Fruit fly (Drosophila melanogaster) whole organism, embryonic: Measurements from ENCODE around the gene CG6937.

Experiments
- B-H2 ChIP-seq: fragments of 200-800 bp; sonication (Bioruptor generic); optimal IDR thresholded peaks from 2 replicates; lab custom pipeline; 2018; ENCODE audit warnings: missing biosample characterization, mild to moderate bottlenecking, missing genetic modification characterization
- CG1024 ChIP-seq: fragments of 200-800 bp; sonication (Bioruptor generic); IDR thresholded peaks from 2 replicates; pipeline ENCODE4 v1.3.6; 2022; ENCODE audit warnings: missing biosample characterization, missing genetic modification characterization
- CG10366 ChIP-seq: fragments of 200-800 bp; sonication (Bioruptor generic); IDR thresholded peaks from 2 replicates; pipeline ENCODE4 v1.3.6; 2022; ENCODE audit warnings: missing biosample characterization, missing genetic modification characterization
- CG10654 ChIP-seq: fragments of 200-800 bp; sonication (Bioruptor generic); optimal IDR thresholded peaks from 2 replicates; lab custom pipeline; 2016; ENCODE audit warnings: missing biosample characterization, missing genetic modification characterization
- CG11247 ChIP-seq: fragments of 200-800 bp; sonication (Bioruptor generic); IDR thresholded peaks from 2 replicates; pipeline ENCODE4 v1.3.6; 2022; ENCODE audit warnings: missing biosample characterization, missing genetic modification characterization
- CG11398 ChIP-seq: fragments of 200-800 bp; sonication (Bioruptor generic); optimal IDR thresholded peaks from 2 replicates; lab custom pipeline; 2016; ENCODE audit warnings: missing biosample characterization, missing genetic modification characterization
- CG12236 ChIP-seq: fragments of 200-800 bp; sonication (Bioruptor generic); optimal IDR thresholded peaks from 2 replicates; lab custom pipeline; 2016; ENCODE audit warnings: missing biosample characterization, missing genetic modification characterization
- CG13424 ChIP-seq: fragments of 200-800 bp; sonication (Bioruptor generic); optimal IDR thresholded peaks from 2 replicates; lab custom pipeline; 2019; ENCODE audit warnings: missing biosample characterization, mild to moderate bottlenecking, missing genetic modification characterization, moderate library complexity
- CG13894 ChIP-seq: fragments of 200-800 bp; sonication (Bioruptor generic); optimal IDR thresholded peaks from 3 replicates; lab custom pipeline; 2018; ENCODE audit warnings: missing biosample characterization, mild to moderate bottlenecking, missing genetic modification characterization, moderate library complexity
- CG15696 ChIP-seq: fragments of 200-800 bp; sonication (Bioruptor generic); optimal IDR thresholded peaks from 2 replicates; lab custom pipeline; 2019; ENCODE audit warnings: missing biosample characterization, mild to moderate bottlenecking, missing genetic modification characterization, moderate library complexity
- CG17361 ChIP-seq: fragments of 200-800 bp; sonication (Bioruptor generic); IDR thresholded peaks from 3 replicates; pipeline ENCODE4 v1.3.6; 2022; ENCODE audit warnings: missing biosample characterization, missing genetic modification characterization
- CG17612 ChIP-seq: fragments of 200-800 bp; sonication (Bioruptor generic); IDR thresholded peaks from 2 replicates; pipeline ENCODE4 v1.3.6; 2022; ENCODE audit warnings: missing biosample characterization, missing genetic modification characterization
- CG2199 ChIP-seq: fragments of 200-800 bp; sonication (Bioruptor generic); IDR thresholded peaks from 3 replicates; pipeline ENCODE4 v1.3.6; 2022; ENCODE audit warnings: missing biosample characterization, missing genetic modification characterization
- CG30020 ChIP-seq: fragments of 200-800 bp; optimal IDR thresholded peaks from 2 replicates; lab custom pipeline; 2019; ENCODE audit warnings: missing biosample characterization, mild to moderate bottlenecking, missing genetic modification characterization, moderate library complexity
- CG32772 ChIP-seq: fragments of 200-800 bp; sonication (Bioruptor generic); IDR thresholded peaks from 2 replicates; pipeline ENCODE4 v1.3.6; 2022; ENCODE audit warnings: missing biosample characterization, missing genetic modification characterization
- CG33557 ChIP-seq: fragments of 200-800 bp; sonication (Bioruptor generic); optimal IDR thresholded peaks from 2 replicates; lab custom pipeline; 2019; ENCODE audit warnings: missing biosample characterization, mild to moderate bottlenecking, missing genetic modification characterization, moderate library complexity
- CG6175 ChIP-seq: fragments of 200-800 bp; sonication (Bioruptor generic); IDR thresholded peaks from 3 replicates; pipeline ENCODE4 v1.3.6; 2022; ENCODE audit warnings: missing biosample characterization, missing genetic modification characterization
- CTCF ChIP-seq: fragments of 200-800 bp; sonication (Bioruptor generic); optimal IDR thresholded peaks from 2 replicates; lab custom pipeline; 2017; ENCODE audit warnings: missing biosample characterization, mild to moderate bottlenecking, missing genetic modification characterization, moderate library complexity
- Chrac-16 ChIP-seq: fragments of 200-800 bp; sonication (Bioruptor generic); optimal IDR thresholded peaks from 3 replicates; lab custom pipeline; 2016; ENCODE audit warnings: missing biosample characterization, missing genetic modification characterization
- Dek ChIP-seq: fragments of 200-800 bp; sonication (Bioruptor generic); optimal IDR thresholded peaks from 3 replicates; lab custom pipeline; 2019; ENCODE audit warnings: missing biosample characterization, mild to moderate bottlenecking, missing genetic modification characterization, moderate library complexity
- ERR ChIP-seq: fragments of 200-800 bp; sonication (Bioruptor generic); optimal IDR thresholded peaks from 2 replicates; lab custom pipeline; 2016; ENCODE audit warnings: missing biosample characterization, missing genetic modification characterization
- Elba2 ChIP-seq: fragments of 200-800 bp; sonication (Bioruptor generic); optimal IDR thresholded peaks from 3 replicates; lab custom pipeline; 2016; ENCODE audit warnings: missing biosample characterization, missing genetic modification characterization
- Ets65A ChIP-seq: fragments of 200-800 bp; sonication (Bioruptor generic); peaks from one replicate; lab custom pipeline; 2016; ENCODE audit warnings: missing biosample characterization, missing genetic modification characterization
- Mad ChIP-seq: fragments of 200-800 bp; sonication (Bioruptor generic); optimal IDR thresholded peaks from 2 replicates; lab custom pipeline; 2016; ENCODE audit warnings: missing biosample characterization, missing genetic modification characterization
- Med ChIP-seq: fragments of 200-800 bp; sonication (Bioruptor generic); peaks from one replicate; lab custom pipeline; 2016; ENCODE audit warnings: missing biosample characterization, missing genetic modification characterization, mild to moderate bottlenecking, inconsistent platforms, moderate library complexity
- Neu2 ChIP-seq: fragments of 200-800 bp; sonication (Bioruptor generic); optimal IDR thresholded peaks from 3 replicates; lab custom pipeline; 2016; ENCODE audit warnings: missing biosample characterization, missing genetic modification characterization, borderline replicate concordance
- Pdp1 ChIP-seq, 2 experiments: fragments of 200-800 bp; sonication (Bioruptor generic); optimal IDR thresholded peaks; 3 replicates each; lab custom pipeline; 2016; ENCODE audit warnings: missing biosample characterization in 2 of 2, missing genetic modification characterization in 2 of 2, mild to moderate bottlenecking in 1 of 2, moderate library complexity in 1 of 2
- Ptx1 ChIP-seq: fragments of 200-800 bp; sonication (Bioruptor generic); IDR thresholded peaks from 2 replicates; pipeline ENCODE4 v1.3.6; 2022; ENCODE audit warnings: missing biosample characterization, missing genetic modification characterization
- Sox100B ChIP-seq: fragments of 200-800 bp; sonication (Bioruptor generic); optimal IDR thresholded peaks from 3 replicates; lab custom pipeline; 2018; ENCODE audit warnings: missing biosample characterization, mild to moderate bottlenecking, missing genetic modification characterization
- ap ChIP-seq: fragments of 200-800 bp; sonication (Bioruptor generic); IDR thresholded peaks from 2 replicates; pipeline ENCODE4 v1.3.6; 2022; ENCODE audit warnings: missing biosample characterization, missing genetic modification characterization
- bbx ChIP-seq: fragments of 200-800 bp; sonication (Bioruptor generic); IDR thresholded peaks from 2 replicates; pipeline ENCODE4 v1.3.6; 2022; ENCODE audit warnings: missing biosample characterization, missing genetic modification characterization; ENCODE audit not compliant: partially characterized antibody
- bowl ChIP-seq: fragments of 200-800 bp; sonication (Bioruptor generic); IDR thresholded peaks from 2 replicates; pipeline ENCODE4 v1.3.6; 2022; ENCODE audit warnings: missing biosample characterization, missing genetic modification characterization
- cas ChIP-seq: fragments of 200-800 bp; sonication (Bioruptor generic); IDR thresholded peaks from 2 replicates; pipeline ENCODE4 v1.3.6; 2022; ENCODE audit warnings: missing biosample characterization, missing genetic modification characterization
- corto ChIP-seq: fragments of 200-800 bp; sonication (Bioruptor generic); optimal IDR thresholded peaks from 2 replicates; lab custom pipeline; 2016; ENCODE audit warnings: missing biosample characterization, mild to moderate bottlenecking, missing genetic modification characterization, moderate library complexity
- dati ChIP-seq: fragments of 200-800 bp; sonication (Bioruptor generic); IDR thresholded peaks from 2 replicates; pipeline ENCODE4 v1.3.6; 2022; ENCODE audit warnings: missing biosample characterization, missing genetic modification characterization
- dmrt11E ChIP-seq: fragments of 200-800 bp; sonication (Bioruptor generic); optimal IDR thresholded peaks from 3 replicates; lab custom pipeline; 2018; ENCODE audit warnings: missing biosample characterization, mild to moderate bottlenecking, missing genetic modification characterization, moderate library complexity
- en ChIP-seq: fragments of 200-800 bp; sonication (Bioruptor generic); optimal IDR thresholded peaks from 2 replicates; lab custom pipeline; 2016; ENCODE audit warnings: missing biosample characterization, missing genetic modification characterization
- gce ChIP-seq: fragments of 200-800 bp; sonication (Bioruptor generic); IDR thresholded peaks from 3 replicates; pipeline ENCODE4 v1.3.6; 2022; ENCODE audit warnings: missing biosample characterization, missing genetic modification characterization
- hb ChIP-seq: fragments of 200-800 bp; sonication (Bioruptor generic); IDR thresholded peaks from 3 replicates; pipeline ENCODE4 v1.3.6; 2022; ENCODE audit warnings: missing biosample characterization, missing genetic modification characterization; ENCODE audit not compliant: partially characterized antibody
- her ChIP-seq: fragments of 200-800 bp; sonication (Bioruptor generic); optimal IDR thresholded peaks from 2 replicates; lab custom pipeline; 2016; ENCODE audit warnings: missing biosample characterization, missing genetic modification characterization
- lov ChIP-seq, 2 experiments: fragments of 200-800 bp in 1 of 2; fragments of >200 bp in 1 of 2; sonication (Bioruptor generic) in 1 of 2; IDR thresholded peaks in 1 of 2; optimal IDR thresholded peaks in 1 of 2; 2 replicates in 1 of 2; 3 replicates in 1 of 2; pipeline versions ENCODE4 v1.3.6 to Lab custom; 2017 to 2022; ENCODE audit warnings: missing biosample characterization in 1 of 2, missing genetic modification characterization in 1 of 2
- nom ChIP-seq: fragments of 200-800 bp; sonication (Bioruptor generic); optimal IDR thresholded peaks from 2 replicates; lab custom pipeline; 2017; ENCODE audit warnings: missing biosample characterization, missing genetic modification characterization, mild to moderate bottlenecking, moderate library complexity, missing genetic modification reagents
- org-1 ChIP-seq: fragments of 200-800 bp; sonication (Bioruptor generic); optimal IDR thresholded peaks from 2 replicates; lab custom pipeline; 2017; ENCODE audit warnings: missing biosample characterization, missing genetic modification characterization
- p53 ChIP-seq: fragments of 200-800 bp; sonication (Bioruptor generic); optimal IDR thresholded peaks from 2 replicates; lab custom pipeline; 2016; ENCODE audit warnings: missing biosample characterization, missing genetic modification characterization
- peb ChIP-seq: fragments of 200-800 bp; sonication (Bioruptor generic); IDR thresholded peaks from 2 replicates; pipeline ENCODE4 v1.3.6; 2022; ENCODE audit warnings: missing biosample characterization, missing genetic modification characterization
- ranshi ChIP-seq: fragments of 200-800 bp; sonication (Bioruptor generic); IDR thresholded peaks from 2 replicates; pipeline ENCODE4 v1.3.6; 2022; ENCODE audit warnings: missing biosample characterization, missing genetic modification characterization
- sc ChIP-seq, 3 experiments: fragments of >200 bp in 2 of 3; fragments of 200-800 bp in 1 of 3; sonication (Bioruptor generic) in 1 of 3; optimal IDR thresholded peaks; 2 replicates in 2 of 3; 3 replicates in 1 of 3; lab custom pipeline; 2017; ENCODE audit warnings: mild to moderate bottlenecking in 1 of 3, missing biosample characterization in 1 of 3, missing genetic modification characterization in 1 of 3, missing genetic modification reagents in 1 of 3
- so ChIP-seq: fragments of 200-800 bp; sonication (Bioruptor generic); IDR thresholded peaks from 3 replicates; pipeline ENCODE4 v1.3.6; 2022; ENCODE audit warnings: missing biosample characterization, missing genetic modification characterization
- unpg ChIP-seq: fragments of 200-800 bp; sonication (Bioruptor generic); optimal IDR thresholded peaks from 3 replicates; lab custom pipeline; 2018; ENCODE audit warnings: missing biosample characterization, mild to moderate bottlenecking, missing genetic modification characterization, moderate library complexity
- vvl ChIP-seq: fragments of 200-800 bp; sonication (Bioruptor generic); IDR thresholded peaks from 2 replicates; pipeline ENCODE4 v1.3.6; 2022; ENCODE audit warnings: missing biosample characterization, missing genetic modification characterization
- zfh2 ChIP-seq: fragments of 200-800 bp; sonication (Bioruptor generic); optimal IDR thresholded peaks from 2 replicates; lab custom pipeline; 2016; ENCODE audit warnings: missing biosample characterization, missing genetic modification characterization

Gene CG6937

DNA sequence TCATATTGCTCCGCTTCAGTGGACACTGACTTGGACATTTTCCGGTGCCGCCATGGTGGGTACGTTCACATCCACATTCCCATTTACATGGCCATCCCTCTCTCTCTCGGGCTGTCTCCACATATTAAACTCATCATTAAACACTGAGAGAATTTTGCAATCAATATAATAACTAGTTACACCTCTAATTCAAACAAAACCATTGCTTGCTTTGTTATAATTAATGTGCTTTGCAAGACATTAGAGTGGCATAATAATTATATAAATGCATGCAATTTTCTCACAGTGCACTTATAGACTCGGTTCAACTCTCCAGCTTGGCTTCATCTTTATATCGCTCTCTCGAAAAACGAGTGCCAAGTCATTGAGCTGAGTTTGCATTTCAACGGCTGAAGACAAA, 40.2 kb downstream of the CG6937 start (continued):
- no peak for TF ChIP-seq lov (optimal IDR thresholded peaks at IDR 0.05; lab: Kevin White, UChicago)
- 0 out of 3 replicates have a peak, but pooled peaks have one; percentile 74 for TF ChIP-seq lov (GFP tag; IDR thresholded peaks at IDR 0.05; lab: Robert Waterston, UW)
- no peak for TF ChIP-seq CG30020
- peak; percentile 57 for TF ChIP-seq nom
- TF ChIP-seq dati (GFP tag; lab: Robert Waterston, UW): 0 out of 2 replicates have a peak, but pooled peaks have one; percentile 9
- no peak for TF ChIP-seq hb (GFP tag; lab: Robert Waterston, UW)
- TF ChIP-seq corto (GFP tag; lab: Kevin White, UChicago): peak; percentile 13
- TF ChIP-seq Chrac-16: peak; percentile 12
- peak; percentile 27 for TF ChIP-seq CTCF (GFP tag; lab: Kevin White, UChicago)
- no peak; the same call in 2 of the 3 replicates for TF ChIP-seq CG2199
- TF ChIP-seq CG15696 (tag; lab: Kevin White, UChicago): peak; percentile 4
- peak; percentile 66 to 70 for TF ChIP-seq Pdp1 (GFP tag; optimal IDR thresholded peaks at IDR 0.05; lab: Kevin White, UChicago)
- peak; percentile 14 for TF ChIP-seq p53
- TF ChIP-seq gce (GFP tag; lab: Robert Waterston, UW): peak; percentile 56; the same call in 2 of the 3 replicates
- peak; percentile 77; the same call in 2 of the 3 replicates for TF ChIP-seq so (GFP tag; lab: Robert Waterston, UW)
- TF ChIP-seq Dek (tag; lab: Kevin White, UChicago): no peak
- peak; percentile 3 for TF ChIP-seq en (GFP tag; lab: Kevin White, UChicago)
- TF ChIP-seq CG17361 (GFP tag; lab: Robert Waterston, UW): no peak; the same call in 2 of the 3 replicates
- no peak for TF ChIP-seq zfh2
- TF ChIP-seq CG10654: peak; percentile 54
- TF ChIP-seq unpg: peak; percentile 74
- no peak for TF ChIP-seq CG13894 (tag; lab: Kevin White, UChicago)
- peak; percentile 28 for TF ChIP-seq Mad
- TF ChIP-seq CG33557 (GFP tag; lab: Kevin White, UChicago): no peak
- TF ChIP-seq CG1024 (GFP tag; lab: Robert Waterston, UW): peak; percentile 69
- TF ChIP-seq CG6175 (GFP tag; lab: Robert Waterston, UW): peak; percentile 51; the same call in 1 of the 3 replicates
- no peak for TF ChIP-seq CG12236 (GFP tag; lab: Kevin White, UChicago)
- peak; percentile 67 for TF ChIP-seq CG10366 (GFP tag; lab: Robert Waterston, UW)
- TF ChIP-seq B-H2 (GFP tag; lab: Kevin White, UChicago): no peak
- peak; percentile 25; the same call in 1 of the 2 replicates for TF ChIP-seq peb (GFP tag; lab: Robert Waterston, UW)
- TF ChIP-seq CG17612 (GFP tag; lab: Robert Waterston, UW): no peak
- TF ChIP-seq org-1 (GFP tag; lab: Kevin White, UChicago): peak; percentile 10
- peak; percentile 52 for TF ChIP-seq CG11247 (GFP tag; lab: Robert Waterston, UW)
- TF ChIP-seq bbx: no peak
- no peak for TF ChIP-seq cas (GFP tag; lab: Robert Waterston, UW)
- peak; percentile 61 for TF ChIP-seq dmrt11E (tag; lab: Kevin White, UChicago)
- TF ChIP-seq ERR (GFP tag; lab: Kevin White, UChicago): peak; percentile 47
- TF ChIP-seq CG11398 (GFP tag; lab: Kevin White, UChicago): peak; percentile 17
- no peak for TF ChIP-seq Elba2
- peak; percentile 58 for TF ChIP-seq CG13424 (tag; lab: Kevin White, UChicago)
- peak; percentile 91 for TF ChIP-seq Med (GFP tag; lab: Kevin White, UChicago)
- peak; percentile 73 for TF ChIP-seq ap (GFP tag; lab: Robert Waterston, UW)
- TF ChIP-seq ranshi (GFP tag; lab: Robert Waterston, UW): peak; percentile 67
- no peak for TF ChIP-seq sc (optimal IDR thresholded peaks at IDR 0.05; lab: Kevin White, UChicago)
- peak; percentile 35 for TF ChIP-seq sc (GFP tag; optimal IDR thresholded peaks at IDR 0.05; lab: Kevin White, UChicago)
- peak; percentile 85 for TF ChIP-seq vvl (GFP tag; lab: Robert Waterston, UW)
- peak; percentile 76 for TF ChIP-seq Ptx1 (GFP tag; lab: Robert Waterston, UW)
- peak; percentile 40 for TF ChIP-seq her
- TF ChIP-seq CG32772 (GFP tag; lab: Robert Waterston, UW): peak; percentile 67
- TF ChIP-seq Neu2 (GFP tag; lab: Kevin White, UChicago): no peak
- TF ChIP-seq Sox100B (GFP tag; lab: Kevin White, UChicago): no peak
- 0 out of 2 replicates have a peak, but pooled peaks have one; percentile 29 for TF ChIP-seq bowl
- peak; percentile 96 for TF ChIP-seq Ets65A
